Worm (Caenorhabditis elegans) whole organism, L4 larva: ENCODE results near the gene mog-5.

Source experiments
- nhr-6 ChIP-seq: fragments of 150-350 bp; optimal IDR thresholded peaks from 2 replicates; lab custom pipeline; 2014; ENCODE audit warnings: missing biosample characterization, missing genetic modification characterization
- nhr-76 ChIP-seq: fragments of 150-350 bp; optimal IDR thresholded peaks from 2 replicates; lab custom pipeline; 2014; ENCODE audit warnings: missing biosample characterization, missing genetic modification characterization

ce11 chrII:5389831-5390323, 9.5 kb upstream of the mog-5 start, which contains the start of gene ndx-6:
- TF ChIP-seq nhr-6 (tag; lab: Kevin White, UChicago), result peak; percentile 61
- TF ChIP-seq nhr-76 (tag; lab: Kevin White, UChicago), result no peak
